Worm (Caenorhabditis elegans) whole organism, late embryonic: ENCODE measurements around the gene jhdm-1.

ENCODE experiments used
- F13H6.1 ChIP-seq: sonication (generic microtip); optimal IDR thresholded peaks from 2 replicates; lab custom pipeline; 2016; ENCODE audit warnings: missing genetic modification characterization, missing compliant biosample characterization
- dmd-4 ChIP-seq: sonication (generic microtip); optimal IDR thresholded peaks from 2 replicates; lab custom pipeline; 2016; ENCODE audit warnings: borderline replicate concordance, missing genetic modification characterization, missing compliant biosample characterization
- elt-2 ChIP-seq: sonication (generic microtip); optimal IDR thresholded peaks from 2 replicates; lab custom pipeline; 2016; ENCODE audit warnings: missing genetic modification reagents, missing genetic modification characterization, missing compliant biosample characterization
- nhr-232 ChIP-seq: sonication (generic microtip); optimal IDR thresholded peaks from 2 replicates; lab custom pipeline; 2016; ENCODE audit warnings: missing genetic modification characterization, missing compliant biosample characterization

ce11 chrIII:6490989-6491388, 36.7 kb downstream of the jhdm-1 start:
- no peak for TF ChIP-seq dmd-4 (tag; lab: Kevin White, UChicago)
- no peak for TF ChIP-seq F13H6.1 (tag; lab: Kevin White, UChicago)
- TF ChIP-seq elt-2 (tag; lab: Kevin White, UChicago), result no peak
- no peak for TF ChIP-seq nhr-232 (tag; lab: Kevin White, UChicago)
